Fruit fly (Drosophila melanogaster): Measurements from ENCODE around the gene CG42558.
"Not testable (repeated sequence)": the region's sequence is repeated elsewhere in the genome, so short reads cannot be mapped to it uniquely, and the experiment has no call there.

CG42558 gene

dm6 chr3R:29924515-29924914 is 8.6 kb upstream of the CG42558 start, which contains the start of gene Jon99Cii:
Jon99Cii (minus strand) TSS chr3R:29924615.
- TF ChIP-seq ttk, Sin3A, insv (optimal IDR thresholded peaks at IDR 0.05): not testable (repeated sequence)

dm6 chr3R:29926089-29926488 is 7.0 kb upstream of the CG42558 start, which contains the start of gene Jon99Ci:
Jon99Ci (minus strand) TSS chr3R:29926189.
- TF ChIP-seq psq (optimal IDR thresholded peaks at IDR 0.05) = no peak

dm6 chr3R:29926955-29927354 is 6.1 kb upstream of the CG42558 start, which contains the start of gene CG15522:
CG15522 (plus strand) TSS chr3R:29927255.
- TF ChIP-seq Sin3A (optimal IDR thresholded peaks at IDR 0.05) = no peak

dm6 chr3R:29930286-29930685 is 2.8 kb upstream of the CG42558 start, which contains the start of gene alpha-Man-Ic:
alpha-Man-Ic (minus strand) TSS chr3R:29930386.
- TF ChIP-seq psq (optimal IDR thresholded peaks at IDR 0.05) (no peak), insv (optimal IDR thresholded peaks at IDR 0.05) (no peak), ttk (optimal IDR thresholded peaks at IDR 0.05) (no peak), h (optimal IDR thresholded peaks at IDR 0.05) (no peak), Myc (optimal IDR thresholded peaks at IDR 0.05) (no peak), Sin3A (optimal IDR thresholded peaks at IDR 0.05) (no peak)

dm6 chr3R:29935756-29936155 is 2.7 kb downstream of the CG42558 start, which contains the start of the genes eIF2Balpha and Vps13B:
eIF2Balpha (minus strand) TSS chr3R:29935888.
Vps13B (plus strand) TSS chr3R:29935978.
- no peak for TF ChIP-seq Myc (optimal IDR thresholded peaks at IDR 0.05)
- TF ChIP-seq insv (optimal IDR thresholded peaks at IDR 0.05) = no peak
- TF ChIP-seq Sin3A (optimal IDR thresholded peaks at IDR 0.05) = no peak
- no peak for TF ChIP-seq ttk (optimal IDR thresholded peaks at IDR 0.05)
- TF ChIP-seq h (optimal IDR thresholded peaks at IDR 0.05) = no peak

- TF ChIP-seq h (optimal IDR thresholded peaks at IDR 0.05) (no peak), Myc (optimal IDR thresholded peaks at IDR 0.05) (no peak), psq (optimal IDR thresholded peaks at IDR 0.05) (no peak), insv (optimal IDR thresholded peaks at IDR 0.05) (no peak), Sin3A (optimal IDR thresholded peaks at IDR 0.05) (no peak), ttk (optimal IDR thresholded peaks at IDR 0.05) (no peak)
Measured at dm6 chr3R:29959329-29959728, 26.2 kb downstream of the CG42558 start.

dm6 chr3R:29963102-29963501 is 30.0 kb downstream of the CG42558 start:
- TF ChIP-seq h (optimal IDR thresholded peaks at IDR 0.05) = no peak
- TF ChIP-seq insv (optimal IDR thresholded peaks at IDR 0.05) = no peak
- TF ChIP-seq Myc (optimal IDR thresholded peaks at IDR 0.05) = no peak
- TF ChIP-seq ttk (optimal IDR thresholded peaks at IDR 0.05) = no peak
- no peak for TF ChIP-seq Sin3A (optimal IDR thresholded peaks at IDR 0.05)
- no peak for TF ChIP-seq psq (optimal IDR thresholded peaks at IDR 0.05)

dm6 chr3R:29969347-29969746 is 36.3 kb downstream of the CG42558 start, which contains the start of gene TkR99D:
TkR99D (minus strand) TSS chr3R:29969447.
- TF ChIP-seq h (optimal IDR thresholded peaks at IDR 0.05) = no peak
- no peak for TF ChIP-seq ttk (optimal IDR thresholded peaks at IDR 0.05)
- TF ChIP-seq insv (optimal IDR thresholded peaks at IDR 0.05) = no peak
- no peak for TF ChIP-seq Myc (optimal IDR thresholded peaks at IDR 0.05)
- no peak for TF ChIP-seq Sin3A (optimal IDR thresholded peaks at IDR 0.05)
- TF ChIP-seq psq (optimal IDR thresholded peaks at IDR 0.05) = no peak

dm6 chr3R:29978595-29978994 is 45.5 kb downstream of the CG42558 start:
- TF ChIP-seq psq (optimal IDR thresholded peaks at IDR 0.05) = no peak
- TF ChIP-seq insv (optimal IDR thresholded peaks at IDR 0.05) = no peak

- no peak for TF ChIP-seq insv (optimal IDR thresholded peaks at IDR 0.05)
- TF ChIP-seq Sin3A (optimal IDR thresholded peaks at IDR 0.05) = no peak
- no peak for TF ChIP-seq Myc (optimal IDR thresholded peaks at IDR 0.05)
- TF ChIP-seq ttk (optimal IDR thresholded peaks at IDR 0.05) = no peak
- TF ChIP-seq psq (optimal IDR thresholded peaks at IDR 0.05) = no peak
- TF ChIP-seq h (optimal IDR thresholded peaks at IDR 0.05) = no peak
Measured at dm6 chr3R:29981479-29981878, 48.4 kb downstream of the CG42558 start.

- TF ChIP-seq Sin3A (optimal IDR thresholded peaks at IDR 0.05) (no peak), h (optimal IDR thresholded peaks at IDR 0.05) (no peak), insv (optimal IDR thresholded peaks at IDR 0.05) (no peak), psq (optimal IDR thresholded peaks at IDR 0.05) (no peak), Myc (optimal IDR thresholded peaks at IDR 0.05) (no peak), ttk (optimal IDR thresholded peaks at IDR 0.05) (no peak)
Measured at dm6 chr3R:29982027-29982426, 48.9 kb downstream of the CG42558 start.

- TF ChIP-seq Sin3A (optimal IDR thresholded peaks at IDR 0.05) (no peak), ttk (optimal IDR thresholded peaks at IDR 0.05) (no peak), insv (optimal IDR thresholded peaks at IDR 0.05) (no peak), Myc (optimal IDR thresholded peaks at IDR 0.05) (no peak), h (optimal IDR thresholded peaks at IDR 0.05) (no peak), psq (optimal IDR thresholded peaks at IDR 0.05) (no peak)
Measured at dm6 chr3R:29983073-29983544, 50.0 kb downstream of the CG42558 start, which contains the start of gene CG7896. CG7896 (plus strand) TSS chr3R:29983426.

dm6 chr3R:29983886-29984285 is 50.8 kb downstream of the CG42558 start:
- TF ChIP-seq ttk (optimal IDR thresholded peaks at IDR 0.05) (no peak), psq (optimal IDR thresholded peaks at IDR 0.05) (no peak), Sin3A (optimal IDR thresholded peaks at IDR 0.05) (no peak), insv (optimal IDR thresholded peaks at IDR 0.05) (no peak), Myc (optimal IDR thresholded peaks at IDR 0.05) (no peak), h (optimal IDR thresholded peaks at IDR 0.05) (no peak)

Measured in Kc167 (cell line).